Fruit fly (Drosophila melanogaster) S2 (cell line): Measurements from ENCODE around the gene CG6153.

Experiments used
- CG8478 ChIP-seq: fragments of >200 bp; optimal IDR thresholded peaks from 2 replicates; lab custom pipeline; 2018
- CTCF ChIP-seq, 2 experiments: fragments of >200 bp; optimal IDR thresholded peaks; 2 replicates each; lab custom pipeline; 2018

dm6 chr2L:12705376-12705775 lies 12.6 kb downstream of the CG6153 start:
- no peak for TF ChIP-seq CTCF (optimal IDR thresholded peaks at IDR 0.05; lab: Kevin White, UChicago)
- no peak for TF ChIP-seq CG8478 (lab: Kevin White, UChicago)
